Worm (Caenorhabditis elegans): ENCODE data around the gene Y57G11C.51.

The Y57G11C.51 gene

DNA sequence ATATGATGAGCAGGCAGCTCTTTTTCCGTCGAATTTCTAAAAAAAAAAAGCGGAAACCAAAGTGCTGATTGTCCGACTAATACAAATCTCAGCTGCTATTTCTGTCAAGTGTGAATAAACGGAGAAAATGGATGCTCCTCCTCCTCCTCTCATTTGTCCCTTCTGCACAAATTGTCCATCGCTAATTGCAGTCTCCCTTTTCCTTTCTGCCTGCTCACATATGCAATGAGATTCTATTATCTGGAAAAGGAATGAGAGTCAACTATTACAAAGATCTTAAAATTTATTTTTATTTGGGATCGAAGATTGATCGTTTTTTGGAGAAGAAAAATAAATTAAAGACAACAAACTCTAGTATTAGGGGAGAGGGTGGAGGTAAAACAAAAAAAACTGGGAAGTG, 47.9 kb upstream of the Y57G11C.51 start (continued):
- TF ChIP-seq nhr-80 (tag; optimal IDR thresholded peaks at IDR 0.05) (peak; percentile 40), lin-40 (tag; optimal IDR thresholded peaks at IDR 0.05) (peak; percentile 41), K11D2.4 (GFP tag; IDR thresholded peaks at IDR 0.05) (no peak), nfya-1 (tag; optimal IDR thresholded peaks at IDR 0.05; ENCODE audit: borderline replicate concordance, insufficient read depth) (no peak), ztf-18 (tag; optimal IDR thresholded peaks at IDR 0.05) (peak; percentile 49), Y53G8AR.9 (GFP tag; conservative IDR thresholded peaks at IDR 0.05) (peak; percentile 87; the same call in 1 of the 2 replicates), tlf-1 (GFP tag; optimal IDR thresholded peaks at IDR 0.05) (peak; percentile 76), nhr-179 (tag; optimal IDR thresholded peaks at IDR 0.05) (no peak), ztf-26 (tag; optimal IDR thresholded peaks at IDR 0.05) (no peak), tbp1 (GFP tag; optimal IDR thresholded peaks at IDR 0.05) (peak; percentile 41), let-607 (tag; optimal IDR thresholded peaks at IDR 0.05) (peak; percentile 32 to 82), lin-54 (GFP tag; optimal IDR thresholded peaks at IDR 0.05) (peak; percentile 60), F22D6.2 (tag; optimal IDR thresholded peaks at IDR 0.05) (no peak), madf-10 (tag; optimal IDR thresholded peaks at IDR 0.05) (peak; percentile 76), hmg-20 (GFP tag; IDR thresholded peaks at IDR 0.05) (no peak), athp-1 (tag; optimal IDR thresholded peaks at IDR 0.05) (no peak), lag-1 (GFP tag; IDR thresholded peaks at IDR 0.05) (no peak), tbx-9 (tag; optimal IDR thresholded peaks at IDR 0.05; ENCODE audit: borderline replicate concordance) (no peak), attf-5 (GFP tag; optimal IDR thresholded peaks at IDR 0.05) (no peak)

DNA sequence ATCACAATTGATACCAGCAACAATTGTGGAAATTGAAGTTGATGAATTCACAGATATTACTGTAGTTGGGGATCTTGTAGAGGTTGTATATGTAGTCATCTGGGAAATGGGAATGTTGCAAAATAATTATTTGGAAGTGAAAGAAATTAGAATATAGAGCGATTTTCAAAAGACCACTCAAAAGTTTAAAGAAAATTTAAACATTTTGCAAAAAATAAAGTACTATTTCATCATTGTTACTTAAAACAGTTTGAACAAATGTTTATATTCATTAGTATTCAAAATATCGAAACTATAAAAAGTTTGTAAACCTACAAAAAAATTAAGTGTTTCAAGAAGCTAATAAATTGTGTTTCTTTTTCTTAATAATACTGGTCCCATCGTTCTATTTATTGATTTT, 41.9 kb upstream of the Y57G11C.51 start, which contains the start of gene Y57G11C.46:
Y57G11C.46 (minus strand) TSS at position 101 of the 400 bp plus-strand sequence.
- no peak for TF ChIP-seq ceh-79 (tag; optimal IDR thresholded peaks at IDR 0.05)
- no peak for TF ChIP-seq hmg-1.2 (GFP tag; IDR thresholded peaks at IDR 0.05)
- TF ChIP-seq sdz-38 (tag; optimal IDR thresholded peaks at IDR 0.05), result no peak
- no peak for TF ChIP-seq dox-1 (GFP tag; IDR thresholded peaks at IDR 0.05)
- no peak for TF ChIP-seq ceh-58 (GFP tag; IDR thresholded peaks at IDR 0.05)
- no peak for TF ChIP-seq dpl-1 (GFP tag; optimal IDR thresholded peaks at IDR 0.05)
- TF ChIP-seq F37B4.10 (GFP tag; IDR thresholded peaks at IDR 0.05), result no peak
- TF ChIP-seq Y95B8A.8 (GFP tag; IDR thresholded peaks at IDR 0.05), result no peak
- TF ChIP-seq ceh-91 (GFP tag; IDR thresholded peaks at IDR 0.05), result no peak
- TF ChIP-seq ztf-28 (GFP tag; IDR thresholded peaks at IDR 0.05), result no peak
- no peak for TF ChIP-seq rpc-1 (optimal IDR thresholded peaks at IDR 0.05)
- TF ChIP-seq rpc-1 (tag; optimal IDR thresholded peaks at IDR 0.05), result no peak
- no peak for TF ChIP-seq ztf-3 (GFP tag; optimal IDR thresholded peaks at IDR 0.05)
- no peak for TF ChIP-seq T26A5.8 (tag; optimal IDR thresholded peaks at IDR 0.05)
- no peak for TF ChIP-seq xnd-1 (tag; optimal IDR thresholded peaks at IDR 0.05)
- no peak for TF ChIP-seq repo-1 (tag; optimal IDR thresholded peaks at IDR 0.05)
- no peak for TF ChIP-seq nfya-1 (tag; optimal IDR thresholded peaks at IDR 0.05; ENCODE audit: borderline replicate concordance, insufficient read depth)
- TF ChIP-seq lir-1 (GFP tag; conservative IDR thresholded peaks at IDR 0.05), result no peak

DNA sequence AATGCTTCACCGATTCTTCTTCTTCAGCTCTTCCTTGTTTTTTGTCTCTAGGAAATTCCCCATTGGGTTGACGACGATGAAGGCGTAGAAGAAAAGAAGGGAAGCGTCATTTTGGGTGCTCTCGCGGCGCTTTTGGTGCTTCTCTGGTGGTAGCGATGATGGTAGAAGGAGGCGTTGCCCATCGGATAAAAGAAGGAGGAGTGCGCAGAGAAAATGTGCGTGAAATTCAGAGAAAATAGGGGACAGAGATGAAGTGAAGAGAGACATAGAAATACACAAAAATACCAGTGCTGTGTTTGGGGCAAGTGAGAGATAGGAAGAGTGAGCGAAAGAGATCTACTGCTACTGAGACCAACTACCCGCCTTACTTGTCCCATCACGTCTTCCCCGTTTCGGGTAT, 32.5 kb upstream of the Y57G11C.51 start, which contains the start of gene oig-5:
oig-5 (plus strand) TSS at position 301 of the 400 bp plus-strand sequence.
- TF ChIP-seq hmg-20 (GFP tag; IDR thresholded peaks at IDR 0.05) (no peak), tlf-1 (GFP tag; optimal IDR thresholded peaks at IDR 0.05) (no peak), ztf-28 (GFP tag; IDR thresholded peaks at IDR 0.05) (no peak)

- TF ChIP-seq mel-28 (tag; optimal IDR thresholded peaks at IDR 0.05; ENCODE audit: borderline replicate concordance), result no peak
- TF ChIP-seq F22D6.2 (tag; optimal IDR thresholded peaks at IDR 0.05), result no peak
- no peak for TF ChIP-seq zfh-2 (GFP tag; conservative IDR thresholded peaks at IDR 0.05)
- no peak for TF ChIP-seq atf-7 (tag; optimal IDR thresholded peaks at IDR 0.05)
- no peak for TF ChIP-seq dox-1 (GFP tag; IDR thresholded peaks at IDR 0.05)
- TF ChIP-seq T07F8.4 (tag; optimal IDR thresholded peaks at IDR 0.05), result no peak
- TF ChIP-seq pbrm-1 (GFP tag; IDR thresholded peaks at IDR 0.05), result no peak
- no peak for TF ChIP-seq mes-4 (tag; optimal IDR thresholded peaks at IDR 0.05)
- no peak for TF ChIP-seq aptf-3 (GFP tag; IDR thresholded peaks at IDR 0.05)
- TF ChIP-seq nhr-90 (tag; optimal IDR thresholded peaks at IDR 0.05), result no peak
- TF ChIP-seq hlh-12 (tag; optimal IDR thresholded peaks at IDR 0.05), result no peak
- TF ChIP-seq nfya-2 (GFP tag; IDR thresholded peaks at IDR 0.05), result no peak
- TF ChIP-seq cebp-2 (GFP tag; IDR thresholded peaks at IDR 0.05), result no peak
- TF ChIP-seq Y67H2A.10 (GFP tag; conservative IDR thresholded peaks at IDR 0.05), result no peak
Observed at ce11 chrIV:14802316-14802715, 28.0 kb upstream of the Y57G11C.51 start, which contains the start of gene Y57G11C.1142. Gene Y57G11C.1142, plus strand, starts transcription at chrIV:14802616.

Data from whole organism, young adult.